Worm (Caenorhabditis elegans): ENCODE data around the gene fnta-1.

Gene fnta-1

DNA sequence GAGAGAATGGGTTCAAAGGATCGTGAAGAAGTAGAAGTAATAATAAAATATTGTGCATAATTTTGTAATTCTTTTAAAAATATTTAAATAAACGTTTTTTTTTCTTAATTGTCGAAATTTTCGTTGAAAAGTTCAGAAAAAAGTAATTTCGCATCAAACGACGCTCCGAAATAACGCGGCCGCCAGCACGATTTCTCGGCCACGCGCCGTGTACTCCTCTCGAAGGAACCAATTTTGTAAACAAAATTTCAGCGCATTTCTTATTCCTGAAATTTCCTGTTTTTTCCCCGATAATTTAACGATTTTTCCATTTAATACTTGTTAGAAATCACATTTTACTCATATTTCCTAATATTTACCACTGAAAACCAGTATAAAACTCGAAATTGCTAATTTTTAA, 48.1 kb downstream of the fnta-1 start, which contains the start of gene Y38C1AA.12 (continued):
- TF ChIP-seq Y53F4B.3 (GFP tag; IDR thresholded peaks at IDR 0.05) (no peak), ceh-40 (GFP tag; IDR thresholded peaks at IDR 0.05) (no peak), K11D2.4 (GFP tag; IDR thresholded peaks at IDR 0.05) (peak; percentile 62; the same call in 1 of the 2 replicates), somi-1 (GFP tag; optimal IDR thresholded peaks at IDR 0.05) (peak; percentile 19), hrde-1 (tag; optimal IDR thresholded peaks at IDR 0.05; ENCODE audit: borderline replicate concordance) (peak; percentile 44), hmg-1.2 (GFP tag; IDR thresholded peaks at IDR 0.05) (no peak), akir-1 (GFP tag; optimal IDR thresholded peaks at IDR 0.05) (no peak), madf-10 (tag; optimal IDR thresholded peaks at IDR 0.05) (peak; percentile 69), sdz-38 (tag; optimal IDR thresholded peaks at IDR 0.05) (no peak), tbx-9 (tag; optimal IDR thresholded peaks at IDR 0.05; ENCODE audit: borderline replicate concordance) (no peak), hmg-20 (GFP tag; IDR thresholded peaks at IDR 0.05) (peak; percentile 63; the same call in 1 of the 2 replicates), F55B11.4 (tag; optimal IDR thresholded peaks at IDR 0.05; ENCODE audit: borderline replicate concordance, insufficient read depth) (no peak), gei-17 (GFP tag; optimal IDR thresholded peaks at IDR 0.05) (no peak), F39B2.1 (GFP tag; IDR thresholded peaks at IDR 0.05) (no peak), F10E7.11 (tag; optimal IDR thresholded peaks at IDR 0.05) (peak; percentile 46), ZK185.1 (tag; optimal IDR thresholded peaks at IDR 0.05; ENCODE audit: poor library complexity, severe bottlenecking) (peak; percentile 93), B0261.1 (tag; optimal IDR thresholded peaks at IDR 0.05) (peak; percentile 3), ceh-91 (GFP tag; IDR thresholded peaks at IDR 0.05) (peak; percentile 51), xnd-1 (tag; optimal IDR thresholded peaks at IDR 0.05) (no peak), tbp1 (GFP tag; optimal IDR thresholded peaks at IDR 0.05) (peak; percentile 40), nhr-179 (tag; optimal IDR thresholded peaks at IDR 0.05) (no peak), zfh-2 (GFP tag; conservative IDR thresholded peaks at IDR 0.05) (no peak), attf-5 (GFP tag; optimal IDR thresholded peaks at IDR 0.05) (peak; percentile 79), him-1 (tag; optimal IDR thresholded peaks at IDR 0.05) (peak; percentile 84), madf-3 (GFP tag; IDR thresholded peaks at IDR 0.05) (peak; percentile 87), ztf-6 (GFP tag; IDR thresholded peaks at IDR 0.05) (no peak), ceh-58 (GFP tag; IDR thresholded peaks at IDR 0.05) (no peak), let-526 (GFP tag; IDR thresholded peaks at IDR 0.05) (0 out of 2 replicates have a peak, but pooled peaks have one; percentile 30), Y79H2A.3 (GFP tag; conservative IDR thresholded peaks at IDR 0.05) (peak; percentile 54; the same call in 1 of the 2 replicates), F57A8.1 (GFP tag; optimal IDR thresholded peaks at IDR 0.05) (no peak), aptf-3 (GFP tag; IDR thresholded peaks at IDR 0.05) (no peak), ztf-18 (tag; optimal IDR thresholded peaks at IDR 0.05) (peak; percentile 26), ztf-28 (GFP tag; IDR thresholded peaks at IDR 0.05) (peak; percentile 63; the same call in 1 of the 2 replicates), bed-2 (GFP tag; IDR thresholded peaks at IDR 0.05) (0 out of 2 replicates have a peak, but pooled peaks have one; percentile 75), efl-1 (GFP tag; optimal IDR thresholded peaks at IDR 0.05) (no peak), nhr-27 (tag; optimal IDR thresholded peaks at IDR 0.05) (no peak), F37B4.10 (GFP tag; IDR thresholded peaks at IDR 0.05) (no peak), hlh-26 (GFP tag; conservative IDR thresholded peaks at IDR 0.05) (no peak), madf-6 (GFP tag; IDR thresholded peaks at IDR 0.05) (peak; percentile 65; the same call in 1 of the 2 replicates), egrh-3 (GFP tag; IDR thresholded peaks at IDR 0.05) (no peak; the same call in 1 of the 2 replicates), zim-3 (tag; optimal IDR thresholded peaks at IDR 0.05) (peak; percentile 98), sptf-2 (GFP tag; optimal IDR thresholded peaks at IDR 0.05) (no peak), mcd-1 (GFP tag; IDR thresholded peaks at IDR 0.05) (peak; percentile 78), ekl-4 (GFP tag; IDR thresholded peaks at IDR 0.05) (peak; percentile 23; the same call in 1 of the 2 replicates), hsf-1 (GFP tag; IDR thresholded peaks at IDR 0.05) (no peak), lin-35 (GFP tag; optimal IDR thresholded peaks at IDR 0.05) (peak in 1 of 3 experiments; percentile 36), snpc-3.4 (tag; optimal IDR thresholded peaks at IDR 0.05) (peak; percentile 8), ztf-22 (GFP tag; optimal IDR thresholded peaks at IDR 0.05) (no peak)

Data from whole organism, young adult.